Worm (Caenorhabditis elegans) whole organism, L2 larva: ENCODE results near the gene twk-48.

Source experiments
- C34F6.9 ChIP-seq: fragments of 150-350 bp; optimal IDR thresholded peaks from 2 replicates; lab custom pipeline; 2014; ENCODE audit warnings: missing biosample characterization, missing genetic modification characterization
- F13H6.1 ChIP-seq: sonication (generic microtip); optimal IDR thresholded peaks from 2 replicates; lab custom pipeline; 2016; ENCODE audit warnings: missing genetic modification characterization, missing compliant biosample characterization
- R02D3.7 ChIP-seq: fragments of 150-350 bp; optimal IDR thresholded peaks from 2 replicates; lab custom pipeline; 2014; ENCODE audit warnings: missing biosample characterization, missing genetic modification characterization
- Y55F3AM.14 ChIP-seq: fragments of 200-800 bp; sonication (Bioruptor generic); optimal IDR thresholded peaks from 2 replicates; lab custom pipeline; 2018; ENCODE audit warnings: mild to moderate bottlenecking, missing genetic modification characterization, missing compliant biosample characterization
- ZK546.5 ChIP-seq: sonication (generic microtip); optimal IDR thresholded peaks from 2 replicates; lab custom pipeline; 2017; ENCODE audit warnings: missing biosample characterization, missing genetic modification characterization
- alr-1 ChIP-seq: fragments of 150-350 bp; optimal IDR thresholded peaks from 2 replicates; lab custom pipeline; 2014; ENCODE audit warnings: missing biosample characterization, missing genetic modification characterization
- aly-2 ChIP-seq: fragments of 150-350 bp; optimal IDR thresholded peaks from 2 replicates; lab custom pipeline; 2014; ENCODE audit warnings: missing biosample characterization, missing genetic modification characterization
- ama-1 ChIP-seq: fragments of 150-350 bp; optimal IDR thresholded peaks from 2 replicates; lab custom pipeline; 2018; ENCODE audit warnings: inconsistent platforms
- blmp-1 ChIP-seq: sonication (generic microtip); optimal IDR thresholded peaks from 2 replicates; lab custom pipeline; 2017; ENCODE audit warnings: missing genetic modification characterization, mild to moderate bottlenecking, missing compliant biosample characterization, antibody characterized with exemption, moderate library complexity; ENCODE audit not compliant: insufficient read depth
- ceh-16 ChIP-seq: fragments of 150-350 bp; optimal IDR thresholded peaks from 2 replicates; lab custom pipeline; 2014; ENCODE audit warnings: missing biosample characterization, missing genetic modification characterization
- crh-2 ChIP-seq: sonication (generic microtip); optimal IDR thresholded peaks from 2 replicates; lab custom pipeline; 2017; ENCODE audit warnings: missing biosample characterization, missing genetic modification characterization
- egl-27 ChIP-seq: sonication (generic microtip); optimal IDR thresholded peaks from 3 replicates; lab custom pipeline; 2017; ENCODE audit warnings: missing biosample characterization, missing genetic modification reagents, missing genetic modification characterization
- elt-3 ChIP-seq: sonication (generic microtip); optimal IDR thresholded peaks from 2 replicates; lab custom pipeline; 2017; ENCODE audit warnings: missing biosample characterization, missing genetic modification characterization
- fos-1 ChIP-seq: fragments of 150-350 bp; optimal IDR thresholded peaks from 2 replicates; lab custom pipeline; 2014; ENCODE audit warnings: missing biosample characterization, missing genetic modification characterization
- gmeb-1 ChIP-seq: fragments of 150-350 bp; optimal IDR thresholded peaks from 2 replicates; lab custom pipeline; 2014; ENCODE audit warnings: missing biosample characterization, missing genetic modification characterization
- lin-11 ChIP-seq: fragments of 150-350 bp; sonication (generic microtip); optimal IDR thresholded peaks from 2 replicates; lab custom pipeline; 2014; ENCODE audit warnings: missing biosample characterization, missing genetic modification characterization, inconsistent platforms, mixed read lengths
- lin-13 ChIP-seq: fragments of 150-350 bp; optimal IDR thresholded peaks from 2 replicates; lab custom pipeline; 2014; ENCODE audit warnings: missing biosample characterization, missing genetic modification reagents, missing genetic modification characterization
- lsy-2 ChIP-seq, 2 experiments: fragments of 150-350 bp in 1 of 2; sonication (generic microtip) in 1 of 2; optimal IDR thresholded peaks; 2 replicates each; lab custom pipeline; 2014 to 2017; ENCODE audit warnings: missing biosample characterization in 2 of 2, missing genetic modification characterization in 2 of 2
- mab-5 ChIP-seq: fragments of 150-350 bp; optimal IDR thresholded peaks from 2 replicates; lab custom pipeline; 2014; ENCODE audit warnings: missing biosample characterization, missing genetic modification characterization
- mbf-1 ChIP-seq: sonication (generic microtip); optimal IDR thresholded peaks from 2 replicates; lab custom pipeline; 2017; ENCODE audit warnings: missing biosample characterization, missing genetic modification characterization
- mdl-1 ChIP-seq, 2 experiments: fragments of 150-350 bp in 1 of 2; sonication (generic microtip) in 1 of 2; optimal IDR thresholded peaks; 2 replicates each; lab custom pipeline; 2017; ENCODE audit warnings: missing biosample characterization in 2 of 2, missing genetic modification characterization in 2 of 2
- nhr-10 ChIP-seq: sonication (generic microtip); optimal IDR thresholded peaks from 2 replicates; lab custom pipeline; 2017; ENCODE audit warnings: missing biosample characterization, missing genetic modification characterization
- nhr-11 ChIP-seq: fragments of 150-350 bp; optimal IDR thresholded peaks from 2 replicates; lab custom pipeline; 2014; ENCODE audit warnings: missing biosample characterization, missing genetic modification characterization
- nhr-12 ChIP-seq: fragments of 150-350 bp; optimal IDR thresholded peaks from 2 replicates; lab custom pipeline; 2014; ENCODE audit warnings: missing biosample characterization, missing genetic modification characterization
- nhr-129 ChIP-seq: fragments of 150-350 bp; optimal IDR thresholded peaks from 2 replicates; lab custom pipeline; 2014; ENCODE audit warnings: missing biosample characterization, missing genetic modification characterization
- nhr-21 ChIP-seq: fragments of 150-350 bp; optimal IDR thresholded peaks from 2 replicates; lab custom pipeline; 2014; ENCODE audit warnings: missing biosample characterization, missing genetic modification characterization
- nhr-23 ChIP-seq: fragments of 150-350 bp; optimal IDR thresholded peaks from 2 replicates; lab custom pipeline; 2014; ENCODE audit warnings: missing biosample characterization, missing genetic modification reagents, missing genetic modification characterization
- nhr-237 ChIP-seq: fragments of 150-350 bp; optimal IDR thresholded peaks from 2 replicates; lab custom pipeline; 2014; ENCODE audit warnings: missing biosample characterization, missing genetic modification characterization
- nhr-25 ChIP-seq: fragments of 150-350 bp; sonication (generic microtip); optimal IDR thresholded peaks from 3 replicates; lab custom pipeline; 2014; ENCODE audit warnings: missing biosample characterization, missing genetic modification characterization
- nhr-6 ChIP-seq: fragments of 150-350 bp; optimal IDR thresholded peaks from 2 replicates; lab custom pipeline; 2014; ENCODE audit warnings: missing biosample characterization, missing genetic modification characterization
- nhr-77 ChIP-seq: fragments of 150-350 bp; optimal IDR thresholded peaks from 2 replicates; lab custom pipeline; 2014; ENCODE audit warnings: missing biosample characterization, missing genetic modification characterization
- peb-1 ChIP-seq: fragments of 150-350 bp; optimal IDR thresholded peaks from 2 replicates; lab custom pipeline; 2014; ENCODE audit warnings: missing biosample characterization, missing genetic modification characterization
- sem-4 ChIP-seq: fragments of 150-350 bp; optimal IDR thresholded peaks from 2 replicates; lab custom pipeline; 2014; ENCODE audit warnings: missing biosample characterization, missing genetic modification reagents, missing genetic modification characterization
- skn-1 ChIP-seq: sonication (generic microtip); optimal IDR thresholded peaks from 2 replicates; lab custom pipeline; 2017; ENCODE audit warnings: missing biosample characterization, missing genetic modification characterization
- sma-3 ChIP-seq: sonication (generic microtip); optimal IDR thresholded peaks from 2 replicates; lab custom pipeline; 2016; ENCODE audit warnings: missing genetic modification reagents, missing genetic modification characterization, missing compliant biosample characterization
- sma-9 ChIP-seq, 2 experiments: fragments of 150-350 bp in 1 of 2; sonication (generic microtip) in 1 of 2; optimal IDR thresholded peaks; 2 replicates each; lab custom pipeline; 2014 to 2016; ENCODE audit warnings: missing genetic modification characterization in 2 of 2, mild to moderate bottlenecking in 1 of 2, missing biosample characterization in 1 of 2, missing compliant biosample characterization in 1 of 2, missing genetic modification reagents in 1 of 2, moderate library complexity in 1 of 2
- snpc-4 ChIP-seq: fragments of 150-350 bp; optimal IDR thresholded peaks from 2 replicates; lab custom pipeline; 2014; ENCODE audit warnings: missing biosample characterization, missing genetic modification characterization
- unc-39 ChIP-seq: fragments of 150-350 bp; optimal IDR thresholded peaks from 2 replicates; lab custom pipeline; 2014; ENCODE audit warnings: missing biosample characterization, missing genetic modification characterization
- unc-55 ChIP-seq: fragments of 150-350 bp; sonication (generic microtip); optimal IDR thresholded peaks from 3 replicates; lab custom pipeline; 2014; ENCODE audit warnings: missing biosample characterization, missing genetic modification reagents, missing genetic modification characterization
- unc-62 ChIP-seq: fragments of 150-350 bp; optimal IDR thresholded peaks from 2 replicates; lab custom pipeline; 2014; ENCODE audit warnings: missing biosample characterization, missing genetic modification reagents, missing genetic modification characterization
- zag-1 ChIP-seq: fragments of 150-350 bp; optimal IDR thresholded peaks from 2 replicates; lab custom pipeline; 2014; ENCODE audit warnings: missing biosample characterization, missing genetic modification characterization
- ztf-1 ChIP-seq: fragments of 200-800 bp; sonication (Bioruptor generic); conservative IDR thresholded peaks from 2 replicates; pipeline ENCODE4 v1.3.6; 2022; ENCODE audit warnings: missing genetic modification characterization, missing compliant biosample characterization
- ztf-11 ChIP-seq: sonication (generic microtip); optimal IDR thresholded peaks from 2 replicates; lab custom pipeline; 2017; ENCODE audit warnings: missing biosample characterization, missing genetic modification characterization
- ztf-4 ChIP-seq: fragments of 150-350 bp; optimal IDR thresholded peaks from 2 replicates; lab custom pipeline; 2014; ENCODE audit warnings: missing biosample characterization, missing genetic modification characterization

Gene twk-48

ce11 chrIII:9858061-9858460 is 2.5 kb upstream of the twk-48 start:
- no peak for TF ChIP-seq sem-4 (tag; lab: Kevin White, UChicago)
- TF ChIP-seq lin-11 (tag; lab: Kevin White, UChicago): no peak
- TF ChIP-seq snpc-4 (tag; lab: Kevin White, UChicago): no peak
- TF ChIP-seq egl-27 (tag; lab: Kevin White, UChicago): no peak
- no peak for TF ChIP-seq sma-3 (GFP tag; lab: Kevin White, UChicago)
- TF ChIP-seq sma-9 (GFP tag; optimal IDR thresholded peaks at IDR 0.05; lab: Kevin White, UChicago): peak; percentile 78
- no peak for TF ChIP-seq sma-9 (tag; optimal IDR thresholded peaks at IDR 0.05; lab: Kevin White, UChicago)
- peak; percentile 1 for TF ChIP-seq fos-1 (tag; lab: Kevin White, UChicago)
- TF ChIP-seq mdl-1 (tag; optimal IDR thresholded peaks at IDR 0.05; lab: Kevin White, UChicago): no peak
- TF ChIP-seq nhr-237 (tag; lab: Kevin White, UChicago): no peak
- peak; percentile 34 for TF ChIP-seq nhr-25 (tag; lab: Kevin White, UChicago)
- no peak for TF ChIP-seq unc-62

ce11 chrIII:9859133-9859775 is 1.3 kb upstream of the twk-48 start, which contains the start of gene gpdh-2:
gpdh-2 (minus strand) TSS chrIII:9859183.
- TF ChIP-seq lsy-2 (tag; optimal IDR thresholded peaks at IDR 0.05; lab: Kevin White, UChicago): peak in 1 of 2 experiments; percentile 14
- TF ChIP-seq nhr-129 (tag; lab: Kevin White, UChicago): peak; percentile 27
- peak; percentile 9 for TF ChIP-seq snpc-4 (tag; lab: Kevin White, UChicago)
- no peak for TF ChIP-seq mbf-1 (tag; lab: Kevin White, UChicago)

- TF ChIP-seq ztf-1 (GFP tag; lab: Robert Waterston, UW) (no peak), zag-1 (tag; lab: Kevin White, UChicago) (no peak), nhr-23 (tag; lab: Kevin White, UChicago) (no peak), alr-1 (tag; lab: Kevin White, UChicago) (no peak), ztf-4 (tag; lab: Kevin White, UChicago) (peak; percentile 42), nhr-129 (tag; lab: Kevin White, UChicago) (peak; percentile 79), nhr-25 (tag; lab: Kevin White, UChicago) (no peak), unc-39 (tag; lab: Kevin White, UChicago) (no peak), sma-9 (GFP tag; optimal IDR thresholded peaks at IDR 0.05; lab: Kevin White, UChicago) (peak; percentile 78), sma-9 (tag; optimal IDR thresholded peaks at IDR 0.05; lab: Kevin White, UChicago) (no peak), nhr-12 (tag; lab: Kevin White, UChicago) (no peak), F13H6.1 (tag; lab: Kevin White, UChicago) (peak; percentile 31), aly-2 (tag; lab: Kevin White, UChicago) (no peak), nhr-237 (tag; lab: Kevin White, UChicago) (no peak), lin-13 (GFP tag; lab: Kevin White, UChicago) (no peak), sem-4 (tag; lab: Kevin White, UChicago) (peak; percentile 1), nhr-6 (tag; lab: Kevin White, UChicago) (no peak), mdl-1 (tag; optimal IDR thresholded peaks at IDR 0.05; lab: Kevin White, UChicago) (peak in 1 of 2 experiments; percentile 17), nhr-77 (tag; lab: Kevin White, UChicago) (no peak), lin-11 (tag; lab: Kevin White, UChicago) (peak; percentile 53), fos-1 (tag; lab: Kevin White, UChicago) (peak; percentile 20), sma-3 (GFP tag; lab: Kevin White, UChicago) (peak; percentile 16), unc-55 (GFP tag; lab: Kevin White, UChicago) (peak; percentile 64), mbf-1 (tag; lab: Kevin White, UChicago) (no peak), mab-5 (peak; percentile 37), lsy-2 (tag; optimal IDR thresholded peaks at IDR 0.05; lab: Kevin White, UChicago) (peak; percentile 35 to 50), ztf-11 (tag; lab: Kevin White, UChicago) (no peak), crh-2 (peak; percentile 58), nhr-21 (no peak), nhr-10 (no peak), nhr-11 (tag; lab: Kevin White, UChicago) (no peak), Y55F3AM.14 (peak; percentile 61), ama-1 (lab: Kevin White, UChicago) (no peak), C34F6.9 (tag; lab: Kevin White, UChicago) (peak; percentile 48), blmp-1 (tag; lab: Kevin White, UChicago) (no peak), ZK546.5 (tag; lab: Kevin White, UChicago) (no peak), ceh-16 (no peak), gmeb-1 (tag; lab: Kevin White, UChicago) (peak; percentile 70), R02D3.7 (tag; lab: Kevin White, UChicago) (no peak), elt-3 (tag; lab: Kevin White, UChicago) (no peak), peb-1 (tag; lab: Kevin White, UChicago) (no peak), skn-1 (tag; lab: Kevin White, UChicago) (no peak), unc-62 (no peak)
These were observed 1.2 kb downstream of the twk-48 start for ce11 chrIII:9861470-9862342.
